Worm (Caenorhabditis elegans): ENCODE results near the gene C54F6.20.

C54F6.20 gene

ce11 chrV:7543728-7544127, 19.2 kb downstream of the C54F6.20 start:
- TF ChIP-seq zip-8 (tag; optimal IDR thresholded peaks at IDR 0.05) = peak; percentile 92
- TF ChIP-seq blmp-1 (tag; optimal IDR thresholded peaks at IDR 0.05) = no peak

- TF ChIP-seq blmp-1 (tag; optimal IDR thresholded peaks at IDR 0.05) (no peak), hlh-1 (tag; optimal IDR thresholded peaks at IDR 0.05) (no peak), lin-13 (tag; optimal IDR thresholded peaks at IDR 0.05) (no peak), lin-32 (GFP tag; optimal IDR thresholded peaks at IDR 0.05) (no peak), unc-39 (tag; optimal IDR thresholded peaks at IDR 0.05) (no peak), nhr-12 (tag; optimal IDR thresholded peaks at IDR 0.05) (no peak), unc-62 (GFP tag; optimal IDR thresholded peaks at IDR 0.05) (no peak), snpc-4 (tag; optimal IDR thresholded peaks at IDR 0.05) (no peak)
These were observed 20.6 kb downstream of the C54F6.20 start, which contains the start of the genes C54F6.19 and nhx-3 for ce11 chrV:7545187-7545586. Gene C54F6.19 (plus strand): TSS chrV:7545487. Gene nhx-3 (minus strand): TSS chrV:7545523.

ce11 chrV:7547479-7547878, 22.9 kb downstream of the C54F6.20 start, which contains the start of gene ftn-1:
Gene ftn-1 (minus strand): TSS chrV:7547579.
- TF ChIP-seq mep-1 (tag; optimal IDR thresholded peaks at IDR 0.05) = no peak
- TF ChIP-seq blmp-1 (tag; optimal IDR thresholded peaks at IDR 0.05) = no peak
- no peak for TF ChIP-seq lsy-2 (tag; optimal IDR thresholded peaks at IDR 0.05)
- TF ChIP-seq unc-39 (tag; optimal IDR thresholded peaks at IDR 0.05) = no peak
- no peak for TF ChIP-seq ham-2 (GFP tag; optimal IDR thresholded peaks at IDR 0.05)
- no peak for TF ChIP-seq nhr-28 (tag; optimal IDR thresholded peaks at IDR 0.05)
- no peak for TF ChIP-seq nhr-76 (tag; optimal IDR thresholded peaks at IDR 0.05)

- TF ChIP-seq mls-2 (tag; optimal IDR thresholded peaks at IDR 0.05) (no peak), mab-5 (tag; optimal IDR thresholded peaks at IDR 0.05) (no peak), elt-1 (tag; optimal IDR thresholded peaks at IDR 0.05; ENCODE audit: borderline replicate concordance, insufficient read depth) (no peak), unc-62 (GFP tag; optimal IDR thresholded peaks at IDR 0.05) (no peak), blmp-1 (tag; optimal IDR thresholded peaks at IDR 0.05) (no peak), nhr-12 (tag; optimal IDR thresholded peaks at IDR 0.05) (no peak), drap-1 (GFP tag; optimal IDR thresholded peaks at IDR 0.05) (no peak), nhr-76 (tag; optimal IDR thresholded peaks at IDR 0.05) (no peak)
These were observed 23.5 kb downstream of the C54F6.20 start for ce11 chrV:7548017-7548416.

- TF ChIP-seq tbx-8 (GFP tag; optimal IDR thresholded peaks at IDR 0.05) (no peak), sptf-1 (tag; optimal IDR thresholded peaks at IDR 0.05) (no peak), nhr-28 (tag; optimal IDR thresholded peaks at IDR 0.05) (no peak), ham-2 (GFP tag; optimal IDR thresholded peaks at IDR 0.05) (no peak), nhr-12 (tag; optimal IDR thresholded peaks at IDR 0.05) (no peak), unc-120 (tag; optimal IDR thresholded peaks at IDR 0.05; ENCODE audit: poor library complexity, severe bottlenecking) (no peak), hlh-1 (tag; optimal IDR thresholded peaks at IDR 0.05) (no peak), ztf-11 (tag; optimal IDR thresholded peaks at IDR 0.05) (no peak), nhr-76 (tag; optimal IDR thresholded peaks at IDR 0.05) (no peak), flh-1 (GFP tag; optimal IDR thresholded peaks at IDR 0.05) (no peak), sem-2 (GFP tag; optimal IDR thresholded peaks at IDR 0.05) (no peak), snpc-4 (tag; optimal IDR thresholded peaks at IDR 0.05) (no peak)
These were observed 27.3 kb downstream of the C54F6.20 start, which contains the start of gene F19F10.3 for ce11 chrV:7551821-7552220. Gene F19F10.3 (plus strand): TSS chrV:7552121.

- TF ChIP-seq mab-5 (tag; optimal IDR thresholded peaks at IDR 0.05) (no peak), elt-1 (tag; optimal IDR thresholded peaks at IDR 0.05; ENCODE audit: borderline replicate concordance, insufficient read depth) (no peak), unc-39 (tag; optimal IDR thresholded peaks at IDR 0.05) (no peak), snpc-4 (tag; optimal IDR thresholded peaks at IDR 0.05) (no peak), lsy-2 (tag; optimal IDR thresholded peaks at IDR 0.05) (no peak), hlh-1 (tag; optimal IDR thresholded peaks at IDR 0.05) (no peak), flh-1 (GFP tag; optimal IDR thresholded peaks at IDR 0.05) (no peak), M03D4.4 (tag; optimal IDR thresholded peaks at IDR 0.05) (no peak), nhr-237 (tag; optimal IDR thresholded peaks at IDR 0.05) (no peak), bed-3 (GFP tag; optimal IDR thresholded peaks at IDR 0.05) (no peak), lin-13 (tag; optimal IDR thresholded peaks at IDR 0.05) (no peak), cnd-1 (tag; optimal IDR thresholded peaks at IDR 0.05) (no peak), lin-32 (GFP tag; optimal IDR thresholded peaks at IDR 0.05) (no peak), nhr-76 (tag; optimal IDR thresholded peaks at IDR 0.05) (no peak), unc-120 (tag; optimal IDR thresholded peaks at IDR 0.05; ENCODE audit: poor library complexity, severe bottlenecking) (no peak), ceh-39 (tag; optimal IDR thresholded peaks at IDR 0.05) (no peak), mls-2 (tag; optimal IDR thresholded peaks at IDR 0.05) (no peak), pha-4 (tag; optimal IDR thresholded peaks at IDR 0.05) (no peak), ceh-83 (GFP tag; optimal IDR thresholded peaks at IDR 0.05) (no peak)
These were observed 29.4 kb downstream of the C54F6.20 start, which contains the start of gene ttr-10 for ce11 chrV:7553873-7554362. Gene ttr-10 (minus strand): TSS chrV:7553923.
